Worm (Caenorhabditis elegans) whole organism, L1 larva: Measurements from ENCODE around the gene pals-17.

Experiments used
- C04F5.9 ChIP-seq: sonication (generic microtip); optimal IDR thresholded peaks from 2 replicates; lab custom pipeline; 2016; ENCODE audit warnings: missing genetic modification characterization, missing compliant biosample characterization
- Y116A8C.19 ChIP-seq: sonication (generic microtip); optimal IDR thresholded peaks from 2 replicates; lab custom pipeline; 2016; ENCODE audit warnings: missing compliant biosample characterization, missing genetic modification characterization, borderline replicate concordance
- alr-1 ChIP-seq: fragments of 200-800 bp; sonication (Bioruptor generic); optimal IDR thresholded peaks from 2 replicates; lab custom pipeline; 2018; ENCODE audit warnings: borderline replicate concordance, mild to moderate bottlenecking, missing genetic modification characterization, missing compliant biosample characterization
- ceh-63 ChIP-seq: fragments of 200-800 bp; sonication (Bioruptor generic); optimal IDR thresholded peaks from 2 replicates; lab custom pipeline; 2018; ENCODE audit warnings: mild to moderate bottlenecking, missing genetic modification characterization, missing compliant biosample characterization
- ceh-8 ChIP-seq: fragments of 200-800 bp; sonication (Bioruptor generic); optimal IDR thresholded peaks from 2 replicates; lab custom pipeline; 2018; ENCODE audit warnings: mild to moderate bottlenecking, missing genetic modification characterization, moderate library complexity, missing compliant biosample characterization
- ceh-82 ChIP-seq, 3 experiments: fragments of 150-350 bp in 1 of 3; sonication (generic microtip) in 2 of 3; optimal IDR thresholded peaks; 2 replicates each; lab custom pipeline; 2014 to 2017; ENCODE audit warnings: missing biosample characterization in 3 of 3, missing genetic modification characterization in 3 of 3
- ceh-88 ChIP-seq: fragments of 200-800 bp; sonication (Bioruptor generic); IDR thresholded peaks from 2 replicates; pipeline ENCODE4 v1.3.6; 2022; ENCODE audit warnings: missing genetic modification characterization, missing compliant biosample characterization
- ces-1 ChIP-seq: fragments of 150-350 bp; optimal IDR thresholded peaks from 2 replicates; lab custom pipeline; 2014; ENCODE audit warnings: missing biosample characterization, missing genetic modification reagents, missing genetic modification characterization
- dpl-1 ChIP-seq, 3 experiments: fragments of 150-350 bp in 2 of 3; sonication (generic microtip) in 1 of 3; optimal IDR thresholded peaks; 2 replicates each; lab custom pipeline; 2014 to 2017; ENCODE audit warnings: missing biosample characterization in 3 of 3, missing genetic modification characterization in 3 of 3, missing genetic modification reagents in 3 of 3
- dsc-1 ChIP-seq: sonication (generic microtip); optimal IDR thresholded peaks from 2 replicates; lab custom pipeline; 2016; ENCODE audit warnings: mild to moderate bottlenecking, missing genetic modification characterization, missing compliant biosample characterization
- efl-1 ChIP-seq, 4 experiments: fragments of 150-350 bp; optimal IDR thresholded peaks in 3 of 4; peaks in 1 of 4; 1 replicate in 1 of 4; 2 replicates in 3 of 4; lab custom pipeline; 2014; ENCODE audit warnings: missing biosample characterization in 2 of 4, missing genetic modification characterization in 2 of 4, missing genetic modification reagents in 2 of 4
- elt-3 ChIP-seq, 6 experiments: fragments of 150-350 bp in 1 of 6; sonication (generic microtip); optimal IDR thresholded peaks; 2 replicates each; lab custom pipeline; 2017 to 2018; ENCODE audit warnings: missing biosample characterization in 6 of 6, missing genetic modification characterization in 6 of 6, inconsistent platforms in 1 of 6
- ets-5 ChIP-seq: fragments of 200-800 bp; sonication (Bioruptor generic); IDR thresholded peaks from 2 replicates; pipeline ENCODE4 v1.3.6; 2022; ENCODE audit warnings: missing genetic modification characterization, missing compliant biosample characterization
- hlh-17 ChIP-seq: fragments of 200-800 bp; sonication (Bioruptor generic); optimal IDR thresholded peaks from 2 replicates; lab custom pipeline; 2018; ENCODE audit warnings: missing genetic modification characterization, mild to moderate bottlenecking, missing compliant biosample characterization, moderate library complexity, borderline replicate concordance
- hlh-4 ChIP-seq: sonication (generic microtip); optimal IDR thresholded peaks from 2 replicates; lab custom pipeline; 2016; ENCODE audit warnings: mild to moderate bottlenecking, missing genetic modification characterization, missing compliant biosample characterization
- irx-1 ChIP-seq: sonication (generic microtip); optimal IDR thresholded peaks from 2 replicates; lab custom pipeline; 2016; ENCODE audit warnings: missing genetic modification characterization, missing compliant biosample characterization
- lin-15B ChIP-seq: fragments of 150-350 bp; sonication (generic microtip); optimal IDR thresholded peaks from 3 replicates; lab custom pipeline; 2014; ENCODE audit warnings: missing biosample characterization, missing genetic modification characterization
- lin-35 ChIP-seq, 2 experiments: fragments of 150-350 bp; optimal IDR thresholded peaks; 2 replicates each; lab custom pipeline; 2014; ENCODE audit warnings: missing biosample characterization in 2 of 2, missing genetic modification characterization in 2 of 2, missing genetic modification reagents in 2 of 2
- lsy-2 ChIP-seq, 2 experiments: fragments of 150-350 bp; optimal IDR thresholded peaks; 2 replicates each; lab custom pipeline; 2014; ENCODE audit warnings: missing biosample characterization in 2 of 2, missing genetic modification characterization in 2 of 2
- mdl-1 ChIP-seq, 2 experiments: fragments of 150-350 bp; optimal IDR thresholded peaks; 2 replicates each; lab custom pipeline; 2014 to 2017; ENCODE audit warnings: missing biosample characterization in 2 of 2, missing genetic modification characterization in 2 of 2, inconsistent platforms in 1 of 2
- mef-2 ChIP-seq: fragments of 150-350 bp; optimal IDR thresholded peaks from 2 replicates; lab custom pipeline; 2014; ENCODE audit warnings: missing biosample characterization, missing genetic modification characterization
- mep-1 ChIP-seq: fragments of 150-350 bp; optimal IDR thresholded peaks from 2 replicates; lab custom pipeline; 2014; ENCODE audit warnings: missing biosample characterization, missing genetic modification characterization
- nhr-11 ChIP-seq: fragments of 150-350 bp; optimal IDR thresholded peaks from 2 replicates; lab custom pipeline; 2014; ENCODE audit warnings: missing biosample characterization, missing genetic modification characterization
- nhr-12 ChIP-seq: sonication (generic microtip); optimal IDR thresholded peaks from 2 replicates; lab custom pipeline; 2017; ENCODE audit warnings: missing biosample characterization, missing genetic modification characterization
- nhr-19 ChIP-seq: fragments of 200-800 bp; sonication (Bioruptor generic); conservative IDR thresholded peaks from 2 replicates; pipeline ENCODE4 v1.3.6; 2022; ENCODE audit warnings: missing genetic modification characterization, missing compliant biosample characterization
- nhr-20 ChIP-seq: sonication (generic microtip); optimal IDR thresholded peaks from 2 replicates; lab custom pipeline; 2016; ENCODE audit warnings: mild to moderate bottlenecking, missing genetic modification characterization, missing compliant biosample characterization
- nhr-28 ChIP-seq: fragments of 150-350 bp; optimal IDR thresholded peaks from 2 replicates; lab custom pipeline; 2014; ENCODE audit warnings: missing biosample characterization, missing genetic modification characterization
- nhr-77 ChIP-seq: fragments of 150-350 bp; optimal IDR thresholded peaks from 2 replicates; lab custom pipeline; 2014; ENCODE audit warnings: missing biosample characterization, missing genetic modification characterization
- nhr-84 ChIP-seq: sonication (generic microtip); optimal IDR thresholded peaks from 2 replicates; lab custom pipeline; 2017; ENCODE audit warnings: missing biosample characterization, missing genetic modification characterization
- nhr-85 ChIP-seq: sonication (generic microtip); peaks from one replicate; lab custom pipeline; 2016; ENCODE audit warnings: missing genetic modification characterization, inconsistent platforms, missing compliant biosample characterization
- pag-3 ChIP-seq: sonication (generic microtip); optimal IDR thresholded peaks from 2 replicates; lab custom pipeline; 2017; ENCODE audit warnings: missing genetic modification characterization, mild to moderate bottlenecking, missing compliant biosample characterization, antibody characterized with exemption, borderline replicate concordance; ENCODE audit not compliant: insufficient read depth
- snu-23 ChIP-seq: sonication (generic microtip); optimal IDR thresholded peaks from 2 replicates; lab custom pipeline; 2016; ENCODE audit warnings: missing genetic modification characterization, missing compliant biosample characterization
- sptf-1 ChIP-seq: fragments of 150-350 bp; optimal IDR thresholded peaks from 2 replicates; lab custom pipeline; 2014; ENCODE audit warnings: missing biosample characterization, missing genetic modification characterization
- sup-37 ChIP-seq: fragments of 200-800 bp; sonication (Bioruptor generic); optimal IDR thresholded peaks from 2 replicates; lab custom pipeline; 2018; ENCODE audit warnings: mild to moderate bottlenecking, missing genetic modification characterization, missing compliant biosample characterization
- swsn-7 ChIP-seq: sonication (generic microtip); optimal IDR thresholded peaks from 2 replicates; lab custom pipeline; 2016; ENCODE audit warnings: missing genetic modification characterization, missing compliant biosample characterization
- tlp-1 ChIP-seq: fragments of 150-350 bp; optimal IDR thresholded peaks from 2 replicates; lab custom pipeline; 2014; ENCODE audit warnings: missing biosample characterization, missing genetic modification characterization
- unc-130 ChIP-seq: fragments of 150-350 bp; optimal IDR thresholded peaks from 2 replicates; lab custom pipeline; 2017; ENCODE audit warnings: missing biosample characterization, missing genetic modification characterization, inconsistent platforms
- unc-86 ChIP-seq: sonication (generic microtip); optimal IDR thresholded peaks from 2 replicates; lab custom pipeline; 2016; ENCODE audit warnings: missing genetic modification characterization, missing compliant biosample characterization
- ztf-4 ChIP-seq: fragments of 150-350 bp; optimal IDR thresholded peaks from 2 replicates; lab custom pipeline; 2014; ENCODE audit warnings: missing biosample characterization, missing genetic modification characterization

The pals-17 gene

ce11 chrIII:1391752-1392151 is at the start of gene pals-17:
Gene pals-17 (minus strand): TSS chrIII:1391852.
- no peak for TF ChIP-seq elt-3 (tag; optimal IDR thresholded peaks at IDR 0.05; lab: Kevin White, UChicago)
- no peak for TF ChIP-seq nhr-28 (tag; lab: Kevin White, UChicago)
- no peak for TF ChIP-seq nhr-19 (GFP tag; lab: Robert Waterston, UW)
- no peak for TF ChIP-seq dsc-1 (tag; lab: Kevin White, UChicago)
- no peak for TF ChIP-seq nhr-20
- TF ChIP-seq hlh-4 (tag; lab: Kevin White, UChicago) = no peak
- TF ChIP-seq, all 84 proteins: peak for 0

- TF ChIP-seq unc-86 (tag; lab: Kevin White, UChicago) = no peak
- no peak for TF ChIP-seq ceh-82 (tag; optimal IDR thresholded peaks at IDR 0.05; lab: Kevin White, UChicago)
- no peak for TF ChIP-seq ces-1 (GFP tag; lab: Kevin White, UChicago)
- no peak for TF ChIP-seq swsn-7 (tag; lab: Kevin White, UChicago)
- no peak for TF ChIP-seq alr-1 (tag; lab: Kevin White, UChicago)
- no peak for TF ChIP-seq nhr-28 (tag; lab: Kevin White, UChicago)
- no peak for TF ChIP-seq irx-1
- no peak for TF ChIP-seq ceh-88
- no peak for TF ChIP-seq hlh-17 (GFP tag; lab: Kevin White, UChicago)
- TF ChIP-seq Y116A8C.19 = no peak
- no peak for TF ChIP-seq nhr-12 (tag; lab: Kevin White, UChicago)
- TF ChIP-seq pag-3 = no peak
- no peak for TF ChIP-seq ets-5
- no peak for TF ChIP-seq ceh-8 (GFP tag; lab: Kevin White, UChicago)
- TF ChIP-seq nhr-77 (tag; lab: Kevin White, UChicago) = no peak
- TF ChIP-seq C04F5.9 (tag; lab: Kevin White, UChicago) = no peak
- TF ChIP-seq ceh-63 (GFP tag; lab: Kevin White, UChicago) = no peak
- no peak for TF ChIP-seq nhr-11 (tag; lab: Kevin White, UChicago)
- TF ChIP-seq ztf-4 (tag; lab: Kevin White, UChicago) = no peak
- TF ChIP-seq sup-37 = no peak
Measured at ce11 chrIII:1439609-1440008, 48.0 kb upstream of the pals-17 start.

ce11 chrIII:1436738-1437137 is 45.1 kb upstream of the pals-17 start:
- TF ChIP-seq mep-1 (tag; lab: Kevin White, UChicago) = no peak
- peak; percentile 36 to 83 for TF ChIP-seq lsy-2 (tag; optimal IDR thresholded peaks at IDR 0.05; lab: Kevin White, UChicago)
- TF ChIP-seq, all 84 proteins: peak for 1

- TF ChIP-seq ztf-4 (tag; lab: Kevin White, UChicago) = no peak
- no peak for TF ChIP-seq mef-2 (tag; lab: Kevin White, UChicago)
- peak in 1 of 2 experiments; percentile 1 for TF ChIP-seq lin-35 (GFP tag; optimal IDR thresholded peaks at IDR 0.05; lab: Kevin White, UChicago)
- no peak for TF ChIP-seq unc-130
- peak in 1 of 3 experiments; percentile 30 for TF ChIP-seq ceh-82 (tag; optimal IDR thresholded peaks at IDR 0.05; lab: Kevin White, UChicago)
- peak; percentile 27 for TF ChIP-seq swsn-7 (tag; lab: Kevin White, UChicago)
- TF ChIP-seq mep-1 (tag; lab: Kevin White, UChicago) = peak; percentile 46
- TF ChIP-seq efl-1 (optimal IDR thresholded peaks at IDR 0.05; lab: Kevin White, UChicago) = peak; percentile 23 to 25
- TF ChIP-seq efl-1 (GFP tag; optimal IDR thresholded peaks at IDR 0.05 in 1 of 2; lab: Kevin White, UChicago) = peak; percentile 53 to 91
- peak in 1 of 2 experiments; percentile 0 for TF ChIP-seq mdl-1 (tag; optimal IDR thresholded peaks at IDR 0.05; lab: Kevin White, UChicago)
- TF ChIP-seq unc-86 (tag; lab: Kevin White, UChicago) = no peak
- TF ChIP-seq lsy-2 (tag; optimal IDR thresholded peaks at IDR 0.05; lab: Kevin White, UChicago) = peak; percentile 40 to 51
- TF ChIP-seq nhr-28 (tag; lab: Kevin White, UChicago) = no peak
- no peak for TF ChIP-seq C04F5.9 (tag; lab: Kevin White, UChicago)
- TF ChIP-seq snu-23 = peak; percentile 54
- TF ChIP-seq dpl-1 (GFP tag; optimal IDR thresholded peaks at IDR 0.05; lab: Kevin White, UChicago) = peak in 2 of 3 experiments; percentile 17 to 39
- TF ChIP-seq nhr-85 (tag; lab: Kevin White, UChicago) = peak; percentile 39
- TF ChIP-seq nhr-84 (tag; lab: Kevin White, UChicago) = no peak
- TF ChIP-seq nhr-20 = no peak
- TF ChIP-seq nhr-19 (GFP tag; lab: Robert Waterston, UW) = no peak
- no peak for TF ChIP-seq nhr-11 (tag; lab: Kevin White, UChicago)
- no peak for TF ChIP-seq sptf-1 (tag; lab: Kevin White, UChicago)
- no peak for TF ChIP-seq lin-15B (tag; lab: Kevin White, UChicago)
- no peak for TF ChIP-seq tlp-1 (tag; lab: Kevin White, UChicago)
Measured at ce11 chrIII:1429920-1430437, 38.3 kb upstream of the pals-17 start.
